Fruit fly (Drosophila melanogaster): ENCODE data around the gene CG32436.

CG32436 gene

dm6 chr3L:21300280-21300679 is 43.6 kb upstream of the CG32436 start, which contains the start of gene Cpr78Cc:
Gene Cpr78Cc, plus strand, starts transcription at chr3L:21300580.
- TF ChIP-seq CG15336 (GFP tag; IDR thresholded peaks at IDR 0.05) (no peak), Sox102F (GFP tag; optimal IDR thresholded peaks at IDR 0.05) (no peak), CG9139 (GFP tag; optimal IDR thresholded peaks at IDR 0.05) (no peak), CG31627 (GFP tag; optimal IDR thresholded peaks at IDR 0.05) (no peak), CG6163 (GFP tag; IDR thresholded peaks at IDR 0.05) (no peak), CG10631 (GFP tag; optimal IDR thresholded peaks at IDR 0.05) (no peak), CG16779 (tag; optimal IDR thresholded peaks at IDR 0.05) (no peak), Sox15 (GFP tag; optimal IDR thresholded peaks at IDR 0.05) (no peak), CG7368 (GFP tag; optimal IDR thresholded peaks at IDR 0.05) (no peak), pdm3 (GFP tag; optimal IDR thresholded peaks at IDR 0.05) (no peak), CG6792 (GFP tag; optimal IDR thresholded peaks at IDR 0.05) (no peak)

dm6 chr3L:21301737-21302487 is 41.9 kb upstream of the CG32436 start:
- TF ChIP-seq achi (GFP tag; optimal IDR thresholded peaks at IDR 0.05) = no peak
- TF ChIP-seq Eip75B (GFP tag; optimal IDR thresholded peaks at IDR 0.05) = no peak
- TF ChIP-seq CG3919 (GFP tag; optimal IDR thresholded peaks at IDR 0.05) = peak; percentile 31
- TF ChIP-seq topi (GFP tag; optimal IDR thresholded peaks at IDR 0.05) = no peak
- TF ChIP-seq CG6276 (GFP tag; optimal IDR thresholded peaks at IDR 0.05) = no peak
- no peak for TF ChIP-seq CG31627 (GFP tag; optimal IDR thresholded peaks at IDR 0.05)
- no peak for TF ChIP-seq CG8119 (GFP tag; IDR thresholded peaks at IDR 0.05)
- no peak for TF ChIP-seq salr (GFP tag; optimal IDR thresholded peaks at IDR 0.05)
- TF ChIP-seq pdm3 (GFP tag; optimal IDR thresholded peaks at IDR 0.05) = peak; percentile 18
- TF ChIP-seq Eip78C (GFP tag) = peak; percentile 86
- TF ChIP-seq CG7368 (GFP tag; optimal IDR thresholded peaks at IDR 0.05) = no peak
- TF ChIP-seq dsx (GFP tag; optimal IDR thresholded peaks at IDR 0.05; ENCODE audit: poor library complexity, severe bottlenecking) = peak; percentile 18
- TF ChIP-seq Gug (GFP tag; IDR thresholded peaks at IDR 0.05) = no peak
- no peak for TF ChIP-seq svp (GFP tag)
- no peak for TF ChIP-seq CG9139 (GFP tag; optimal IDR thresholded peaks at IDR 0.05)
- TF ChIP-seq Ets96B (tag; optimal IDR thresholded peaks at IDR 0.05) = peak; percentile 38
- no peak for TF ChIP-seq CG1621 (tag; optimal IDR thresholded peaks at IDR 0.05)
- TF ChIP-seq CG4318 (GFP tag; optimal IDR thresholded peaks at IDR 0.05) = no peak
- peak; percentile 15 for TF ChIP-seq CG6808 (GFP tag; optimal IDR thresholded peaks at IDR 0.05)
- no peak for TF ChIP-seq Smox (GFP tag; optimal IDR thresholded peaks at IDR 0.05)
- no peak for TF ChIP-seq CG6854 (GFP tag; optimal IDR thresholded peaks at IDR 0.05)
- TF ChIP-seq Lpt (GFP tag; optimal IDR thresholded peaks at IDR 0.05) = no peak
- TF ChIP-seq cyc (GFP tag; optimal IDR thresholded peaks at IDR 0.05) = no peak
- no peak for TF ChIP-seq fd59A (GFP tag; optimal IDR thresholded peaks at IDR 0.05)
- no peak for TF ChIP-seq net (GFP tag; optimal IDR thresholded peaks at IDR 0.05)
- no peak for TF ChIP-seq Hr4 (GFP tag; optimal IDR thresholded peaks at IDR 0.05)
- TF ChIP-seq CG10669 (GFP tag; optimal IDR thresholded peaks at IDR 0.05) = peak; percentile 3
- TF ChIP-seq CG6792 (GFP tag; optimal IDR thresholded peaks at IDR 0.05) = peak; percentile 4
- TF ChIP-seq CG8632 (GFP tag; optimal IDR thresholded peaks at IDR 0.05) = peak; percentile 18
- no peak for TF ChIP-seq fd85E (GFP tag; optimal IDR thresholded peaks at IDR 0.05)
- peak; percentile 45 for TF ChIP-seq CG3032 (tag; optimal IDR thresholded peaks at IDR 0.05)
- TF ChIP-seq CG11902 (GFP tag; optimal IDR thresholded peaks at IDR 0.05) = no peak
- TF ChIP-seq CG34406 (GFP tag; optimal IDR thresholded peaks at IDR 0.05) = no peak
- no peak for TF ChIP-seq ss (GFP tag; optimal IDR thresholded peaks at IDR 0.05)
- no peak for TF ChIP-seq Sox102F (GFP tag; optimal IDR thresholded peaks at IDR 0.05)
- TF ChIP-seq eg (GFP tag; IDR thresholded peaks at IDR 0.05) = no peak
- TF ChIP-seq Sox15 (GFP tag; optimal IDR thresholded peaks at IDR 0.05) = no peak
- TF ChIP-seq esn (GFP tag; optimal IDR thresholded peaks at IDR 0.05) = no peak
- TF ChIP-seq OdsH (GFP tag; optimal IDR thresholded peaks at IDR 0.05) = no peak
- no peak for TF ChIP-seq spab (GFP tag; optimal IDR thresholded peaks at IDR 0.05)
- no peak for TF ChIP-seq CG16779 (tag; optimal IDR thresholded peaks at IDR 0.05)
- peak; percentile 85 for TF ChIP-seq Blimp-1 (GFP tag; optimal IDR thresholded peaks at IDR 0.05)
- no peak for TF ChIP-seq CG6163 (GFP tag; IDR thresholded peaks at IDR 0.05)

Data from whole organism, prepupa.